Fruit fly (Drosophila melanogaster) whole organism, adult: ENCODE measurements around the gene psh.

ENCODE experiments used
- CG1620 ChIP-seq: fragments of 200-800 bp; sonication (Bioruptor generic); optimal IDR thresholded peaks from 2 replicates; lab custom pipeline; 2016; ENCODE audit warnings: missing biosample characterization, missing genetic modification characterization
- CG5204 ChIP-seq: fragments of 200-800 bp; sonication (Bioruptor generic); optimal IDR thresholded peaks from 2 replicates; lab custom pipeline; 2016; ENCODE audit warnings: missing biosample characterization, missing genetic modification characterization
- CG7045 ChIP-seq: fragments of 200-800 bp; sonication (Bioruptor generic); optimal IDR thresholded peaks from 2 replicates; lab custom pipeline; 2017; ENCODE audit warnings: missing biosample characterization, mild to moderate bottlenecking, missing genetic modification characterization
- CG7101 ChIP-seq: fragments of 200-800 bp; sonication (Bioruptor generic); optimal IDR thresholded peaks from 2 replicates; lab custom pipeline; 2018; ENCODE audit warnings: missing biosample characterization, mild to moderate bottlenecking, missing genetic modification characterization, moderate library complexity
- Crg-1 ChIP-seq: fragments of 200-800 bp; sonication (Bioruptor generic); optimal IDR thresholded peaks from 2 replicates; lab custom pipeline; 2016; ENCODE audit warnings: missing biosample characterization, missing genetic modification characterization
- Hr96 ChIP-seq: fragments of 200-800 bp; sonication (Bioruptor generic); optimal IDR thresholded peaks from 2 replicates; lab custom pipeline; 2016; ENCODE audit warnings: missing biosample characterization, missing genetic modification characterization
- bab1 ChIP-seq: fragments of 200-800 bp; sonication (Bioruptor generic); optimal IDR thresholded peaks from 3 replicates; lab custom pipeline; 2019; ENCODE audit warnings: missing biosample characterization, mild to moderate bottlenecking, missing genetic modification characterization, moderate library complexity
- cic ChIP-seq: fragments of 200-800 bp; sonication (Bioruptor generic); optimal IDR thresholded peaks from 2 replicates; lab custom pipeline; 2017; ENCODE audit warnings: missing biosample characterization, mild to moderate bottlenecking, missing genetic modification characterization, moderate library complexity
- cnc ChIP-seq, 2 experiments: fragments of >200 bp; optimal IDR thresholded peaks; 2 replicates each; lab custom pipeline; 2017
- kay ChIP-seq: fragments of 200-800 bp; sonication (Bioruptor generic); peaks from one replicate; lab custom pipeline; 2016; ENCODE audit warnings: missing biosample characterization, missing genetic modification characterization, borderline replicate concordance
- ovo ChIP-seq: fragments of 200-800 bp; sonication (Bioruptor generic); optimal IDR thresholded peaks from 2 replicates; lab custom pipeline; 2016; ENCODE audit warnings: missing biosample characterization, missing genetic modification characterization
- pad ChIP-seq: fragments of 200-800 bp; sonication (Bioruptor generic); optimal IDR thresholded peaks from 3 replicates; lab custom pipeline; 2017; ENCODE audit warnings: missing biosample characterization, missing genetic modification characterization, mild to moderate bottlenecking, moderate library complexity, missing genetic modification reagents
- tj ChIP-seq: fragments of 200-800 bp; sonication (Bioruptor generic); optimal IDR thresholded peaks from 3 replicates; lab custom pipeline; 2017; ENCODE audit warnings: missing biosample characterization, mild to moderate bottlenecking, missing genetic modification characterization, moderate library complexity
- toe ChIP-seq: fragments of 200-800 bp; sonication (Bioruptor generic); optimal IDR thresholded peaks from 2 replicates; lab custom pipeline; 2016; ENCODE audit warnings: missing biosample characterization, missing genetic modification characterization

- no peak for TF ChIP-seq cnc (optimal IDR thresholded peaks at IDR 0.05; lab: Kevin White, UChicago)
- TF ChIP-seq pad (GFP tag; lab: Kevin White, UChicago), result no peak
- TF ChIP-seq Crg-1 (GFP tag; lab: Kevin White, UChicago), result no peak
- no peak for TF ChIP-seq ovo (GFP tag; lab: Kevin White, UChicago)
- no peak for TF ChIP-seq CG7101
- no peak for TF ChIP-seq CG1620 (GFP tag; lab: Kevin White, UChicago)
- TF ChIP-seq tj (GFP tag; lab: Kevin White, UChicago), result no peak
- no peak for TF ChIP-seq toe (GFP tag; lab: Kevin White, UChicago)
- TF ChIP-seq Hr96 (GFP tag; lab: Kevin White, UChicago), result no peak
- no peak for TF ChIP-seq CG5204
- no peak for TF ChIP-seq bab1 (GFP tag; lab: Kevin White, UChicago)
- TF ChIP-seq CG7045 (GFP tag; lab: Kevin White, UChicago), result no peak
- TF ChIP-seq cic (GFP tag; lab: Kevin White, UChicago), result no peak
- TF ChIP-seq kay, result no peak
These were observed 28.0 kb upstream of the psh start, which contains the start of gene CG6470 for dm6 chrX:18514767-18515166.
